Worm (Caenorhabditis elegans): ENCODE measurements around the gene pqn-74.

The pqn-74 gene

ce11 chrIV:13282778-13283177 lies 48.4 kb downstream of the pqn-74 start, which contains the start of gene cpsf-3:
cpsf-3 (minus strand) TSS chrIV:13282878.
- TF ChIP-seq cog-1 (tag; optimal IDR thresholded peaks at IDR 0.05) (no peak), ztf-23 (GFP tag; IDR thresholded peaks at IDR 0.05) (no peak), ref-1 (GFP tag; conservative IDR thresholded peaks at IDR 0.05) (no peak), ztf-29 (GFP tag; IDR thresholded peaks at IDR 0.05) (no peak), med-1 (GFP tag; optimal IDR thresholded peaks at IDR 0.05; ENCODE audit: insufficient read depth) (no peak), T22C8.4 (GFP tag; IDR thresholded peaks at IDR 0.05) (no peak), flt-1 (GFP tag; IDR thresholded peaks at IDR 0.05) (no peak), klf-2 (GFP tag; conservative IDR thresholded peaks at IDR 0.05) (no peak), tab-1 (GFP tag; IDR thresholded peaks at IDR 0.05) (no peak)
